Fruit fly (Drosophila melanogaster) Kc167 (cell line): Measurements from ENCODE around the gene Awh.

ENCODE experiments used
- Myc ChIP-seq: fragments of >200 bp; optimal IDR thresholded peaks from 2 replicates; lab custom pipeline; 2017; ENCODE audit warnings: missing external identifiers
- Sin3A ChIP-seq: fragments of >200 bp; optimal IDR thresholded peaks from 2 replicates; lab custom pipeline; 2018; ENCODE audit warnings: missing external identifiers
- h ChIP-seq: fragments of >200 bp; optimal IDR thresholded peaks from 3 replicates; lab custom pipeline; 2018; ENCODE audit warnings: missing external identifiers
- insv ChIP-seq: fragments of >200 bp; optimal IDR thresholded peaks from 3 replicates; lab custom pipeline; 2018; ENCODE audit warnings: missing external identifiers
- psq ChIP-seq: fragments of >200 bp; optimal IDR thresholded peaks from 2 replicates; lab custom pipeline; 2017; ENCODE audit warnings: missing external identifiers
- ttk ChIP-seq: sonication (Bioruptor generic); optimal IDR thresholded peaks from 2 replicates; lab custom pipeline; 2017; ENCODE audit warnings: missing external identifiers

The Awh gene

DNA sequence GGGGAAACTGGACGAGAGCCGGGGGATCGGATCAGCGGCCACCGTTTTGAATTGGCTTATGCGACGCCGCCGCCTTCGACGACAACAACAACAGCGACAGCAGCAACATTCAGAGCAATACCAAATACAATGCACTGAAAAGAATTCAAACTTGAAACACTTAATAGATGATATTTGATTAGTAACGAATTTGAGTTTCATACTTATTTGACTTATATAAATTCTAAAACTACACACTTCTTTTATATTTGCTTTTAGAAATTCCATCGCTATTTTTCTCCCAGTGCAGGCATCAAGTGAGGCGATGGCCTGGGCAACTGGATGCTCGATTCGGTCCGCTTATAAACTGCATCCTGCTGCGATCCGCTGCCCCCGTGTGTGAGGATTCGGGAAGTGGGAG, 22.0 kb downstream of the Awh start:
- TF ChIP-seq insv (lab: Kevin White, UChicago) (no peak), ttk (no peak), Myc (lab: Kevin White, UChicago) (no peak), Sin3A (lab: Kevin White, UChicago) (no peak), h (lab: Kevin White, UChicago) (no peak), psq (lab: Kevin White, UChicago) (no peak)

DNA sequence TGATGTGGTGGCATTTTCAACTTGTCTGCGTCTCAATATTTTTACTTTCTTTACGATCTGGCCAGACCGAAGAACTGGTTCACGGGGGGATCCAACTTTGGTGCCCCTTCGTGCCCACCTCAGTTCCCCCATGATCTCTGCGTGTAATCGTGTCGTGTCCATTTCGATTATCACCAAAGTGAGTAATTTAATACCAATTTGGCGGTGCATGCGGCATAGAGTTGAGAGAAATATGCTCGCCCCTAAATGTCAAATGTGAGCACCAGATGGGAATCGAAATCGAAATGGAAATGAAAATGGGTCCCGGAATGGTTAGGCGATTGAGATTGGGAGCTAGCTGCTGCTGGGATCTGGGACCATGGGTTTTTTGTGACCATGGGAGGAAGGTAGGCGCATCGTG, 25.3 kb downstream of the Awh start:
- no peak for TF ChIP-seq Sin3A (lab: Kevin White, UChicago)
- TF ChIP-seq psq (lab: Kevin White, UChicago): no peak
- TF ChIP-seq Myc (lab: Kevin White, UChicago): no peak
- no peak for TF ChIP-seq h (lab: Kevin White, UChicago)
- TF ChIP-seq ttk: no peak
- no peak for TF ChIP-seq insv (lab: Kevin White, UChicago)

- TF ChIP-seq psq (lab: Kevin White, UChicago): no peak
- TF ChIP-seq Sin3A (lab: Kevin White, UChicago): no peak
- TF ChIP-seq insv (lab: Kevin White, UChicago): no peak
- TF ChIP-seq ttk: no peak
- TF ChIP-seq Myc (lab: Kevin White, UChicago): no peak
- TF ChIP-seq h (lab: Kevin White, UChicago): no peak
Observed at dm6 chr3L:3873094-3873493, 27.1 kb downstream of the Awh start.

dm6 chr3L:3875004-3875403, 29.0 kb downstream of the Awh start:
- no peak for TF ChIP-seq Sin3A (lab: Kevin White, UChicago)
- no peak for TF ChIP-seq psq (lab: Kevin White, UChicago)
- TF ChIP-seq Myc (lab: Kevin White, UChicago): no peak
- TF ChIP-seq h (lab: Kevin White, UChicago): no peak
- no peak for TF ChIP-seq ttk
- no peak for TF ChIP-seq insv (lab: Kevin White, UChicago)

- no peak for TF ChIP-seq ttk
- no peak for TF ChIP-seq h (lab: Kevin White, UChicago)
- no peak for TF ChIP-seq psq (lab: Kevin White, UChicago)
- TF ChIP-seq Sin3A (lab: Kevin White, UChicago): no peak
- TF ChIP-seq insv (lab: Kevin White, UChicago): no peak
- TF ChIP-seq Myc (lab: Kevin White, UChicago): no peak
Observed at dm6 chr3L:3875996-3876395, 30.0 kb downstream of the Awh start.

DNA sequence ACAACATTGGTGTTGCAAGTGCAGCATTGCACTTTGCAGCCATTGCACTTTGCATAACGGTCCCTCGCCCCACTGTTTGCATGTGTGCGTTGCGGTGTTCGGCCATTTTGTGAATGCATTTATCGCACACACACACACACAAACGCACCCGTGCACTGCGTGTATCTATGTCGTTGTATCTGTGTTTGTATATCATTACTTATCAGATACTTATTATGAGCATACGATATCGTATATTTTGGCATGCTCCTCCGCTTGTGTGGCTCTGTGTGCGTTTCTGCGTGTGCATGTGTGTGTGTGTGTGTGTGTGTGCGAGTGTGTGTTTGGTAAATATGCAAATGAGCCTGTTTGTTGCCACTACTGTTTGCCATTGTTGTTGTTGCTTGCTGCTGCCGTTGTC, 30.9 kb downstream of the Awh start:
- no peak for TF ChIP-seq ttk
- TF ChIP-seq psq (lab: Kevin White, UChicago): no peak
- no peak for TF ChIP-seq Myc (lab: Kevin White, UChicago)
- TF ChIP-seq Sin3A (lab: Kevin White, UChicago): no peak
- no peak for TF ChIP-seq h (lab: Kevin White, UChicago)
- no peak for TF ChIP-seq insv (lab: Kevin White, UChicago)

- TF ChIP-seq Myc (lab: Kevin White, UChicago) (no peak), ttk (no peak), h (lab: Kevin White, UChicago) (no peak), Sin3A (lab: Kevin White, UChicago) (no peak), psq (lab: Kevin White, UChicago) (no peak), insv (lab: Kevin White, UChicago) (no peak)
Observed at dm6 chr3L:3878734-3879310, 32.8 kb downstream of the Awh start.

DNA sequence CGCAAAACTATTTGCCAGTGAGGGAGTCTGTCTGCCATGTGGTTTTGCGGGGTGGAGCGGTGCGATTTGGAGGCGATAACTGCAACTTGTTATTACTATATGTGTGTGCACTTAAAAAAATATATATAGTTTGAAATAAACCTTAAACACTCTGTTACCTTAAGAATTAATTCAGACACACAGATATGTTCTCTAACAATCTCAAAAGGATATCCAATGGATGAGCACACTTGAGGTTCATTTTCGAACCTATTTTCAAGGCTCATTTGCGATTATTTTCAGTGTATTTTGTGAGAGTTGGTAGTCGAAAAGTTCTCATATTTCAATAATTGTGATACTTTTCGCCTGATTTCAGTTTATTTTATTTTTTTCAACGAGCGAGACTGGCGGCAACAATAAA, 36.0 kb downstream of the Awh start:
- TF ChIP-seq insv (lab: Kevin White, UChicago): no peak
- TF ChIP-seq Sin3A (lab: Kevin White, UChicago): no peak
- TF ChIP-seq ttk: no peak
- TF ChIP-seq h (lab: Kevin White, UChicago): no peak
- TF ChIP-seq Myc (lab: Kevin White, UChicago): no peak
- TF ChIP-seq psq (lab: Kevin White, UChicago): no peak

DNA sequence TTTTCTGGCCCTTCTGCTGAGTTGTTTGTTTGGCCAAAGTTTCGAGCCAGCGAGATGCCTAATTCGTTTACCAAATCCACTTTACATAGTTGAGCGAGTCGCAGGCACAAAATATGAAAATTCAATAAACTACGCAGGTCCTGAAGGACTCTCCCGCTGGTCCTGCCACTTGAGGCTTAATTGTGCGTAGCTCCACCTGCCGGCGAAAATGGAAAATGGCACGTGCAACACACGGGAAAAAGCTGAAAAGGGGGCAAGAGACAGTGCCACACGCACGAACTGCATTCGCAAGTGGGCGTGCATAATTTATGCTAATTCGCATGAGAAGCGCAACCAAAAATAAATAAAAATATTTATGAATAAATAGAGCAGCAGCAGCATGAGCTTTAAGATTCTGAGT, 39.9 kb downstream of the Awh start:
- no peak for TF ChIP-seq psq (lab: Kevin White, UChicago)
- TF ChIP-seq Myc (lab: Kevin White, UChicago): no peak

DNA sequence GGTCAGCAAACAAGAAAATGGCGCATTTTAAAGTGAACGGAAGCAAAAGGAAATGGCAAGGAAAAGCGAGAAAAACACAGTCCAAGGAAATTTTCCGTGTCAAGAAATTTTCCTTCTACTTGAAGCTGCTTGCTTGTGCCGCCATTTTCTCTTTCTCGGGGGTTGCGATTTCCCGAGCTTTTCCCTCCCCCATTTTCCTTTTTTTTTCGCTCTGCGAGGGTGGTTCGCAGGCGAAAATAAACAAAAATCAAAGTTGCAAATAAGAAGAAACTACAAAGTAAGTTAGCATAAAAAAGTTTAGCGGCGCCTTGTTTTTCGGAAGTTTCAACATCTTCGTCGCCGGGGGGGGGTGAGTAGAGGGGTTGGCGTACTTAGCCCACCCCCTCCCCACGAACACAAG, 41.4 kb downstream of the Awh start:
- TF ChIP-seq psq (lab: Kevin White, UChicago): no peak

DNA sequence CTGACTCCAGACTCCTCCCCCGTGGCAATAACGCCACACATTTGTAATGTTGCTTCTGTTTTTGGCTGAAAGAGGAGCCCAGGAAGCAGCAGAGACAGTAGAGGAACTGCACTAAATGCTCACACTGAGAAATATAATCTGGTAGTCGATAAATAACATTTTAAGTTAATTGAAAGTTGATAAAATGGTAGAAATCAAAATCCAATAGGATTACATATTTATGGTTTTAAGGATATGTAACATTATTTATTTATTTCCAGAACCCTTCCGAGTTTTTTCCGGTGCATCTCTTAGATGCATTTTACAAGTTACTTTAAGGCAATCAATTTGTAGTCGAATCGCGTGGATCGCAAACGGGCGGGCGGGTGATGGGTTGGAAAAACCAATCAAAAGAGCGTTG, 44.9 kb downstream of the Awh start:
- no peak for TF ChIP-seq psq (lab: Kevin White, UChicago)
- TF ChIP-seq ttk: no peak
- TF ChIP-seq Sin3A (lab: Kevin White, UChicago): no peak
- no peak for TF ChIP-seq Myc (lab: Kevin White, UChicago)
- no peak for TF ChIP-seq h (lab: Kevin White, UChicago)
- no peak for TF ChIP-seq insv (lab: Kevin White, UChicago)

- no peak for TF ChIP-seq insv (lab: Kevin White, UChicago)
- no peak for TF ChIP-seq Myc (lab: Kevin White, UChicago)
- TF ChIP-seq h (lab: Kevin White, UChicago): no peak
- no peak for TF ChIP-seq psq (lab: Kevin White, UChicago)
- TF ChIP-seq Sin3A (lab: Kevin White, UChicago): no peak
- no peak for TF ChIP-seq ttk
Observed at dm6 chr3L:3892154-3892624, 46.2 kb downstream of the Awh start, which contains the start of gene Fie. Gene Fie, plus strand, starts transcription at chr3L:3892574.
